Fruit fly (Drosophila melanogaster) whole organism, embryonic: ENCODE measurements around the gene MsR1.

Source experiments
- Blimp-1 ChIP-seq: fragments of 200-800 bp; sonication (Bioruptor generic); optimal IDR thresholded peaks from 3 replicates; lab custom pipeline; 2018; ENCODE audit warnings: missing biosample characterization, missing genetic modification characterization, mild to moderate bottlenecking, moderate library complexity, missing genetic modification reagents
- CG10147 ChIP-seq: fragments of 200-800 bp; sonication (Bioruptor generic); optimal IDR thresholded peaks from 2 replicates; lab custom pipeline; 2019; ENCODE audit warnings: missing biosample characterization, mild to moderate bottlenecking, missing genetic modification characterization, moderate library complexity
- CG10654 ChIP-seq: fragments of 200-800 bp; sonication (Bioruptor generic); optimal IDR thresholded peaks from 2 replicates; lab custom pipeline; 2016; ENCODE audit warnings: missing biosample characterization, missing genetic modification characterization
- CG15601 ChIP-seq: fragments of 200-800 bp; sonication (Bioruptor generic); optimal IDR thresholded peaks from 3 replicates; lab custom pipeline; 2019; ENCODE audit warnings: missing biosample characterization, mild to moderate bottlenecking, missing genetic modification characterization, moderate library complexity
- CG1647 ChIP-seq: fragments of 200-800 bp; sonication (Bioruptor generic); optimal IDR thresholded peaks from 3 replicates; lab custom pipeline; 2016; ENCODE audit warnings: missing biosample characterization, missing genetic modification characterization
- CG17802 ChIP-seq: fragments of 200-800 bp; sonication (Bioruptor generic); optimal IDR thresholded peaks from 2 replicates; lab custom pipeline; 2018; ENCODE audit warnings: missing biosample characterization, mild to moderate bottlenecking, missing genetic modification characterization, moderate library complexity
- CG18764 ChIP-seq: fragments of 200-800 bp; sonication (Bioruptor generic); optimal IDR thresholded peaks from 3 replicates; lab custom pipeline; 2016; ENCODE audit warnings: missing biosample characterization, missing genetic modification characterization
- CG2199 ChIP-seq: fragments of 200-800 bp; sonication (Bioruptor generic); IDR thresholded peaks from 3 replicates; pipeline ENCODE4 v1.3.6; 2022; ENCODE audit warnings: missing biosample characterization, missing genetic modification characterization
- CG31388 ChIP-seq: fragments of 200-800 bp; sonication (Bioruptor generic); optimal IDR thresholded peaks from 2 replicates; lab custom pipeline; 2016; ENCODE audit warnings: missing biosample characterization, missing genetic modification characterization
- CG3726 ChIP-seq: fragments of 200-800 bp; sonication (Bioruptor generic); IDR thresholded peaks from 3 replicates; pipeline ENCODE4, ENCODE4 v1.3.6; 2022; ENCODE audit warnings: missing biosample characterization, missing genetic modification characterization
- CG5245 ChIP-seq: fragments of 200-800 bp; sonication (Bioruptor generic); optimal IDR thresholded peaks from 3 replicates; lab custom pipeline; 2016; ENCODE audit warnings: missing biosample characterization, missing genetic modification characterization
- CG6791 ChIP-seq: fragments of 200-800 bp; sonication (Bioruptor generic); IDR thresholded peaks from 3 replicates; pipeline ENCODE4 v1.3.6; 2022; ENCODE audit warnings: missing biosample characterization, missing genetic modification characterization; ENCODE audit not compliant: partially characterized antibody
- CG7839 ChIP-seq: fragments of 200-800 bp; sonication (Bioruptor generic); optimal IDR thresholded peaks from 3 replicates; lab custom pipeline; 2018; ENCODE audit warnings: missing biosample characterization, mild to moderate bottlenecking, missing genetic modification characterization, moderate library complexity
- CG8924 ChIP-seq: fragments of 200-800 bp; optimal IDR thresholded peaks from 3 replicates; lab custom pipeline; 2019; ENCODE audit warnings: missing biosample characterization, mild to moderate bottlenecking, missing genetic modification characterization, moderate library complexity
- Dll ChIP-seq: fragments of 200-800 bp; sonication (Bioruptor generic); IDR thresholded peaks from 4 replicates; pipeline ENCODE4 v1.3.6; 2022; ENCODE audit warnings: missing biosample characterization, missing genetic modification characterization; ENCODE audit not compliant: partially characterized antibody
- Doc2 ChIP-seq: fragments of 200-800 bp; sonication (Bioruptor generic); IDR thresholded peaks from 2 replicates; pipeline ENCODE4 v1.3.6; 2022; ENCODE audit warnings: missing biosample characterization, missing genetic modification characterization
- E2f1 ChIP-seq: fragments of 200-800 bp; sonication (Bioruptor generic); IDR thresholded peaks from 2 replicates; pipeline ENCODE4 v1.3.6; 2022; ENCODE audit warnings: missing biosample characterization, missing genetic modification characterization
- HmgD ChIP-seq: fragments of 200-800 bp; sonication (Bioruptor generic); optimal IDR thresholded peaks from 3 replicates; lab custom pipeline; 2016; ENCODE audit warnings: missing biosample characterization, missing genetic modification characterization
- Hr78 ChIP-seq, 2 experiments: fragments of 200-800 bp in 1 of 2; fragments of >200 bp in 1 of 2; sonication (Bioruptor generic) in 1 of 2; optimal IDR thresholded peaks; 2 replicates each; lab custom pipeline; 2017 to 2019; ENCODE audit warnings: missing biosample characterization in 2 of 2, missing genetic modification characterization in 2 of 2, mild to moderate bottlenecking in 1 of 2, moderate library complexity in 1 of 2
- Med ChIP-seq: fragments of 200-800 bp; sonication (Bioruptor generic); peaks from one replicate; lab custom pipeline; 2016; ENCODE audit warnings: missing biosample characterization, missing genetic modification characterization, mild to moderate bottlenecking, inconsistent platforms, moderate library complexity
- Pdp1 ChIP-seq, 2 experiments: fragments of 200-800 bp; sonication (Bioruptor generic); optimal IDR thresholded peaks; 3 replicates each; lab custom pipeline; 2016; ENCODE audit warnings: missing biosample characterization in 2 of 2, missing genetic modification characterization in 2 of 2, mild to moderate bottlenecking in 1 of 2, moderate library complexity in 1 of 2
- Sox102F ChIP-seq: fragments of 200-800 bp; sonication (Bioruptor generic); optimal IDR thresholded peaks from 2 replicates; lab custom pipeline; 2018; ENCODE audit warnings: missing biosample characterization, mild to moderate bottlenecking, missing genetic modification characterization, moderate library complexity
- Vsx1 ChIP-seq: fragments of 200-800 bp; sonication (Bioruptor generic); optimal IDR thresholded peaks from 2 replicates; lab custom pipeline; 2017; ENCODE audit warnings: missing biosample characterization, mild to moderate bottlenecking, missing genetic modification characterization, missing genetic modification reagents
- abd-A ChIP-seq: fragments of 200-800 bp; sonication (Bioruptor generic); optimal IDR thresholded peaks from 3 replicates; lab custom pipeline; 2019; ENCODE audit warnings: missing biosample characterization, mild to moderate bottlenecking, missing genetic modification characterization, moderate library complexity
- ato ChIP-seq: fragments of 200-800 bp; sonication (Bioruptor generic); IDR thresholded peaks from 2 replicates; pipeline ENCODE4 v1.3.6; 2022; ENCODE audit warnings: missing biosample characterization, missing genetic modification characterization; ENCODE audit not compliant: partially characterized antibody
- caup ChIP-seq: fragments of 200-800 bp; sonication (Bioruptor generic); optimal IDR thresholded peaks from 3 replicates; lab custom pipeline; 2017; ENCODE audit warnings: missing biosample characterization, mild to moderate bottlenecking, missing genetic modification characterization, moderate library complexity; ENCODE audit not compliant: severe bottlenecking
- da ChIP-seq: fragments of 200-800 bp; sonication (Bioruptor generic); optimal IDR thresholded peaks from 2 replicates; lab custom pipeline; 2016; ENCODE audit warnings: missing biosample characterization, missing genetic modification characterization
- dimm ChIP-seq: fragments of 200-800 bp; sonication (Bioruptor generic); IDR thresholded peaks from 2 replicates; pipeline ENCODE4 v1.3.6; 2022; ENCODE audit warnings: missing biosample characterization, missing genetic modification characterization
- disco-r ChIP-seq: fragments of 200-800 bp; sonication (Bioruptor generic); optimal IDR thresholded peaks from 2 replicates; lab custom pipeline; 2016; ENCODE audit warnings: missing biosample characterization, missing genetic modification characterization
- gcm ChIP-seq: fragments of 200-800 bp; sonication (Bioruptor generic); optimal IDR thresholded peaks from 2 replicates; lab custom pipeline; 2019; ENCODE audit warnings: missing biosample characterization, mild to moderate bottlenecking, missing genetic modification characterization, moderate library complexity
- gsb-n ChIP-seq: fragments of 200-800 bp; sonication (Bioruptor generic); optimal IDR thresholded peaks from 3 replicates; lab custom pipeline; 2018; ENCODE audit warnings: missing biosample characterization, mild to moderate bottlenecking, missing genetic modification characterization
- inv ChIP-seq: fragments of 200-800 bp; sonication (Bioruptor generic); IDR thresholded peaks from 2 replicates; pipeline ENCODE4 v1.3.6; 2022; ENCODE audit warnings: missing biosample characterization, missing genetic modification characterization; ENCODE audit not compliant: partially characterized antibody
- kni ChIP-seq: fragments of 200-800 bp; sonication (Bioruptor generic); optimal IDR thresholded peaks from 3 replicates; lab custom pipeline; 2017; ENCODE audit warnings: mild to moderate bottlenecking, missing biosample characterization, missing genetic modification reagents, missing genetic modification characterization
- lbe ChIP-seq: fragments of 200-800 bp; sonication (Bioruptor generic); optimal IDR thresholded peaks from 2 replicates; lab custom pipeline; 2016; ENCODE audit warnings: missing biosample characterization, mild to moderate bottlenecking, missing genetic modification characterization
- nom ChIP-seq: fragments of 200-800 bp; sonication (Bioruptor generic); optimal IDR thresholded peaks from 2 replicates; lab custom pipeline; 2017; ENCODE audit warnings: missing biosample characterization, missing genetic modification characterization, mild to moderate bottlenecking, moderate library complexity, missing genetic modification reagents
- prd ChIP-seq, 3 experiments: fragments of >200 bp in 2 of 3; fragments of 200-800 bp in 1 of 3; sonication (Bioruptor generic) in 1 of 3; optimal IDR thresholded peaks in 2 of 3; IDR thresholded peaks in 1 of 3; 2 replicates in 2 of 3; 3 replicates in 1 of 3; pipeline versions ENCODE4 v1.3.6 to Lab custom; 2017 to 2022; ENCODE audit warnings: missing biosample characterization in 1 of 3, missing genetic modification characterization in 1 of 3
- salm ChIP-seq: fragments of 200-800 bp; sonication (Bioruptor generic); optimal IDR thresholded peaks from 2 replicates; lab custom pipeline; 2018; ENCODE audit warnings: missing biosample characterization, mild to moderate bottlenecking, missing genetic modification characterization
- sd ChIP-seq: fragments of 200-800 bp; sonication (Bioruptor generic); optimal IDR thresholded peaks from 3 replicates; lab custom pipeline; 2018; ENCODE audit warnings: missing biosample characterization, mild to moderate bottlenecking, missing genetic modification characterization, moderate library complexity
- sens ChIP-seq: fragments of 200-800 bp; sonication (Bioruptor generic); peaks from one replicate; lab custom pipeline; 2016; ENCODE audit warnings: missing biosample characterization, missing genetic modification characterization
- slbo ChIP-seq: fragments of 200-800 bp; sonication (Bioruptor generic); IDR thresholded peaks from 2 replicates; pipeline ENCODE4 v1.3.6; 2022; ENCODE audit warnings: missing biosample characterization, missing genetic modification characterization
- sqz ChIP-seq: fragments of 200-800 bp; sonication (Bioruptor generic); optimal IDR thresholded peaks from 3 replicates; lab custom pipeline; 2018; ENCODE audit warnings: missing biosample characterization, mild to moderate bottlenecking, missing genetic modification characterization
- stc ChIP-seq: fragments of 200-800 bp; sonication (Bioruptor generic); IDR thresholded peaks from 2 replicates; pipeline ENCODE4 v1.3.6; 2022; ENCODE audit warnings: missing biosample characterization, missing genetic modification characterization
- stwl ChIP-seq: fragments of 200-800 bp; sonication (Bioruptor generic); optimal IDR thresholded peaks from 3 replicates; lab custom pipeline; 2018; ENCODE audit warnings: missing biosample characterization, mild to moderate bottlenecking, missing genetic modification characterization, moderate library complexity
- wor ChIP-seq: fragments of 200-800 bp; sonication (Bioruptor generic); IDR thresholded peaks from 2 replicates; pipeline ENCODE4 v1.3.6; 2022; ENCODE audit warnings: missing biosample characterization, missing genetic modification characterization

Gene MsR1

dm6 chr3L:2387816-2388215 is 65.3 kb downstream of the MsR1 start (continued):
- TF ChIP-seq CG15601 (tag; lab: Kevin White, UChicago) (peak; percentile 19), CG8924 (tag; lab: Kevin White, UChicago) (peak; percentile 7), Dll (GFP tag; lab: Robert Waterston, UW) (peak; percentile 44; the same call in 1 of the 4 replicates), CG10654 (no peak), CG10147 (GFP tag; lab: Kevin White, UChicago) (peak; percentile 23), CG7839 (peak; percentile 15), nom (peak; percentile 23), CG3726 (GFP tag; lab: Robert Waterston, UW) (no peak), Blimp-1 (GFP tag; lab: Kevin White, UChicago) (no peak), stc (GFP tag; lab: Robert Waterston, UW) (peak; percentile 14; the same call in 1 of the 2 replicates), salm (tag; lab: Kevin White, UChicago) (no peak), sd (tag; lab: Kevin White, UChicago) (peak; percentile 89), lbe (GFP tag; lab: Kevin White, UChicago) (peak; percentile 38), stwl (tag; lab: Kevin White, UChicago) (peak; percentile 7)

- TF ChIP-seq abd-A (tag; lab: Kevin White, UChicago) (peak; percentile 57), Sox102F (GFP tag; lab: Kevin White, UChicago) (no peak), HmgD (GFP tag; lab: Kevin White, UChicago) (no peak), Hr78 (GFP tag; optimal IDR thresholded peaks at IDR 0.05; lab: Kevin White, UChicago) (peak in 1 of 2 experiments; percentile 88), wor (no peak), prd (optimal IDR thresholded peaks at IDR 0.05; lab: Kevin White, UChicago) (no peak), prd (GFP tag; IDR thresholded peaks at IDR 0.05; lab: Robert Waterston, UW) (0 out of 3 replicates have a peak, but pooled peaks have one; percentile 10), disco-r (GFP tag; lab: Kevin White, UChicago) (no peak), Med (GFP tag; lab: Kevin White, UChicago) (peak; percentile 50), CG31388 (GFP tag; lab: Kevin White, UChicago) (no peak), Doc2 (no peak), sens (peak; percentile 59), sd (tag; lab: Kevin White, UChicago) (peak; percentile 10), ato (GFP tag; lab: Robert Waterston, UW) (no peak), CG2199 (peak; percentile 72; the same call in 1 of the 3 replicates), inv (GFP tag; lab: Robert Waterston, UW) (no peak), Vsx1 (GFP tag; lab: Kevin White, UChicago) (peak; percentile 31), CG1647 (GFP tag; lab: Kevin White, UChicago) (no peak), kni (GFP tag; lab: Kevin White, UChicago) (no peak), caup (no peak), CG6791 (GFP tag; lab: Robert Waterston, UW) (no peak), CG18764 (GFP tag; lab: Kevin White, UChicago) (no peak), CG5245 (GFP tag; lab: Kevin White, UChicago) (no peak), gsb-n (tag; lab: Kevin White, UChicago) (peak; percentile 7), sqz (peak; percentile 18), gcm (GFP tag; lab: Kevin White, UChicago) (peak; percentile 18), dimm (no peak), E2f1 (GFP tag; lab: Robert Waterston, UW) (no peak), slbo (GFP tag; lab: Robert Waterston, UW) (no peak), Pdp1 (GFP tag; optimal IDR thresholded peaks at IDR 0.05; lab: Kevin White, UChicago) (peak in 1 of 2 experiments; percentile 5), da (GFP tag; lab: Kevin White, UChicago) (no peak), CG17802 (tag; lab: Kevin White, UChicago) (no peak)
- TF ChIP-seq, all 482 proteins: peak for 12
Observed at dm6 chr3L:2388683-2389315, 66.3 kb downstream of the MsR1 start, which contains the start of gene Mzt1. Mzt1 (plus strand) TSS chr3L:2389265.
